Fruit fly (Drosophila melanogaster) whole organism, pupa: ENCODE data around the gene RNaseX25.

Source experiments
- CG10348 ChIP-seq: fragments of 200-800 bp; sonication (Bioruptor generic); IDR thresholded peaks from 2 replicates; pipeline ENCODE4 v1.3.6; 2022; ENCODE audit warnings: missing biosample characterization, missing genetic modification characterization
- CG12605 ChIP-seq: fragments of 200-800 bp; sonication (Bioruptor generic); IDR thresholded peaks from 2 replicates; pipeline ENCODE4 v1.3.6; 2022; ENCODE audit warnings: missing biosample characterization, missing genetic modification characterization
- CG13204 ChIP-seq: fragments of 200-800 bp; sonication (Bioruptor generic); optimal IDR thresholded peaks from 2 replicates; lab custom pipeline; 2018; ENCODE audit warnings: missing biosample characterization, mild to moderate bottlenecking, missing genetic modification characterization, moderate library complexity
- CG15710 ChIP-seq: fragments of 200-800 bp; sonication (Bioruptor generic); optimal IDR thresholded peaks from 2 replicates; lab custom pipeline; 2018; ENCODE audit warnings: missing biosample characterization, mild to moderate bottlenecking, missing genetic modification characterization, moderate library complexity
- CG17806 ChIP-seq: fragments of 200-800 bp; sonication (Bioruptor generic); optimal IDR thresholded peaks from 2 replicates; lab custom pipeline; 2018; ENCODE audit warnings: missing biosample characterization, mild to moderate bottlenecking, missing genetic modification characterization, moderate library complexity
- CG8159 ChIP-seq: fragments of 200-800 bp; sonication (Bioruptor generic); optimal IDR thresholded peaks from 3 replicates; lab custom pipeline; 2018; ENCODE audit warnings: missing biosample characterization, mild to moderate bottlenecking, missing genetic modification characterization, moderate library complexity
- CG8301 ChIP-seq: fragments of 200-800 bp; sonication (Bioruptor generic); optimal IDR thresholded peaks from 2 replicates; lab custom pipeline; 2018; ENCODE audit warnings: missing biosample characterization, mild to moderate bottlenecking, missing genetic modification characterization
- D1 ChIP-seq: fragments of 200-800 bp; sonication (Bioruptor generic); optimal IDR thresholded peaks from 2 replicates; lab custom pipeline; 2018; ENCODE audit warnings: missing biosample characterization, mild to moderate bottlenecking, missing genetic modification characterization, moderate library complexity
- EcR ChIP-seq: fragments of 200-800 bp; sonication (Bioruptor generic); optimal IDR thresholded peaks from 3 replicates; lab custom pipeline; 2019; ENCODE audit warnings: missing biosample characterization, missing genetic modification characterization, mild to moderate bottlenecking, moderate library complexity, missing genetic modification reagents
- Snoo ChIP-seq: fragments of 200-800 bp; sonication (Bioruptor generic); optimal IDR thresholded peaks from 3 replicates; lab custom pipeline; 2017; ENCODE audit warnings: missing biosample characterization, mild to moderate bottlenecking, missing genetic modification characterization, inconsistent platforms
- gl ChIP-seq: fragments of 200-800 bp; sonication (Bioruptor generic); optimal IDR thresholded peaks from 2 replicates; lab custom pipeline; 2018; ENCODE audit warnings: missing biosample characterization, mild to moderate bottlenecking, missing genetic modification characterization

- TF ChIP-seq gl, result no peak
- no peak for TF ChIP-seq CG8159
- TF ChIP-seq CG15710 (tag; lab: Kevin White, UChicago), result no peak
- TF ChIP-seq CG13204 (GFP tag; lab: Kevin White, UChicago), result no peak
- no peak for TF ChIP-seq CG12605 (GFP tag; lab: Robert Waterston, UW)
- no peak for TF ChIP-seq EcR (GFP tag; lab: Kevin White, UChicago)
- TF ChIP-seq Snoo, result peak; percentile 37
- no peak for TF ChIP-seq D1 (tag; lab: Kevin White, UChicago)
- no peak for TF ChIP-seq CG8301 (tag; lab: Kevin White, UChicago)
- no peak for TF ChIP-seq CG17806 (tag; lab: Kevin White, UChicago)
- TF ChIP-seq CG10348 (GFP tag; lab: Robert Waterston, UW), result no peak
Measured at dm6 chr3L:7960707-7961695, 9.4 kb upstream of the RNaseX25 start.
